Fruit fly (Drosophila melanogaster) whole organism, wandering third instar larva: ENCODE results near the gene CG34300.
A peak's percentile ranks its signal among the peaks of the same experiment; 100 is the strongest.

Experiments used
- Dif ChIP-seq: fragments of 200-275, 200-300 bp; sonication (Bioruptor generic); optimal IDR thresholded peaks from 2 replicates; lab custom pipeline; 2018; ENCODE audit warnings: missing biosample characterization, missing genetic modification characterization; ENCODE audit not compliant: partially characterized antibody
- HLH106 ChIP-seq: fragments of 200-800 bp; optimal IDR thresholded peaks from 3 replicates; lab custom pipeline; 2019; ENCODE audit warnings: missing biosample characterization, mild to moderate bottlenecking, missing genetic modification characterization, moderate library complexity
- OdsH ChIP-seq: fragments of 200-800 bp; sonication (Bioruptor generic); optimal IDR thresholded peaks from 2 replicates; lab custom pipeline; 2016; ENCODE audit warnings: missing biosample characterization, mild to moderate bottlenecking, missing genetic modification characterization
- Sp1 ChIP-seq: fragments of 200-800 bp; sonication (Bioruptor generic); optimal IDR thresholded peaks from 3 replicates; lab custom pipeline; 2019; ENCODE audit warnings: missing biosample characterization, mild to moderate bottlenecking, missing genetic modification characterization, moderate library complexity
- br ChIP-seq: fragments of 200-800 bp; sonication (Bioruptor generic); optimal IDR thresholded peaks from 2 replicates; lab custom pipeline; 2016; ENCODE audit warnings: missing biosample characterization, missing genetic modification characterization
- dl ChIP-seq, 2 experiments: fragments of 175-275, 200-275 bp in 1 of 2; fragments of 200-275 bp in 1 of 2; sonication (Bioruptor generic); optimal IDR thresholded peaks; lab custom pipeline; 2018; ENCODE audit warnings: mild to moderate bottlenecking in 2 of 2, missing biosample characterization in 2 of 2, missing genetic modification characterization in 2 of 2, moderate library complexity in 2 of 2; ENCODE audit not compliant: partially characterized antibody in 2 of 2, insufficient read depth in 1 of 2
- dmrt93B ChIP-seq: fragments of 200-800 bp; sonication (Bioruptor generic); optimal IDR thresholded peaks from 2 replicates; lab custom pipeline; 2018; ENCODE audit warnings: missing biosample characterization, mild to moderate bottlenecking, missing genetic modification characterization
- foxo ChIP-seq, 2 experiments: fragments of 200-800 bp; sonication (Bioruptor generic); optimal IDR thresholded peaks; 2 replicates in 1 of 2; 3 replicates in 1 of 2; lab custom pipeline; 2016 to 2017; ENCODE audit warnings: missing biosample characterization in 2 of 2, missing genetic modification characterization in 2 of 2
- fru ChIP-seq: fragments of 200-800 bp; sonication (Bioruptor generic); optimal IDR thresholded peaks from 3 replicates; lab custom pipeline; 2016; ENCODE audit warnings: missing biosample characterization, mild to moderate bottlenecking, missing genetic modification characterization
- h ChIP-seq: fragments of 200-800 bp; sonication (Bioruptor generic); optimal IDR thresholded peaks from 3 replicates; lab custom pipeline; 2016; ENCODE audit warnings: missing biosample characterization, mild to moderate bottlenecking, missing genetic modification characterization
- pan ChIP-seq: fragments of >200 bp; optimal IDR thresholded peaks from 2 replicates; lab custom pipeline; 2017
- rgr ChIP-seq: fragments of 200-800 bp; sonication (Bioruptor generic); optimal IDR thresholded peaks from 3 replicates; lab custom pipeline; 2016; ENCODE audit warnings: missing biosample characterization, mild to moderate bottlenecking, missing genetic modification characterization

Gene CG34300

dm6 chr3R:30256233-30256632, 50.2 kb downstream of the CG34300 start:
- TF ChIP-seq Dif (GFP tag; lab: Kevin White, UChicago) (no peak), OdsH (GFP tag; lab: Kevin White, UChicago) (peak; percentile 29), pan (lab: Kevin White, UChicago) (no peak), br (peak; percentile 14), fru (GFP tag; lab: Kevin White, UChicago) (peak; percentile 21), dmrt93B (peak; percentile 26), Sp1 (peak; percentile 59), HLH106 (tag; lab: Kevin White, UChicago) (peak; percentile 66), dl (GFP tag; optimal IDR thresholded peaks at IDR 0.05; lab: Kevin White, UChicago; ENCODE audit: insufficient read depth in 1 of 2, partially characterized antibody in 2 of 2) (no peak), rgr (GFP tag; lab: Kevin White, UChicago) (peak; percentile 43), h (GFP tag; lab: Kevin White, UChicago) (peak; percentile 71), foxo (GFP tag; optimal IDR thresholded peaks at IDR 0.05; lab: Kevin White, UChicago) (peak in 1 of 2 experiments; percentile 39)
- TF ChIP-seq, all 38 proteins: peak for 9
